Worm (Caenorhabditis elegans): Measurements from ENCODE around the gene nhr-226.
"Not testable (repeated sequence)": the region's sequence is repeated elsewhere in the genome, so short reads cannot be mapped to it uniquely, and the experiment has no call there.

Gene nhr-226

DNA sequence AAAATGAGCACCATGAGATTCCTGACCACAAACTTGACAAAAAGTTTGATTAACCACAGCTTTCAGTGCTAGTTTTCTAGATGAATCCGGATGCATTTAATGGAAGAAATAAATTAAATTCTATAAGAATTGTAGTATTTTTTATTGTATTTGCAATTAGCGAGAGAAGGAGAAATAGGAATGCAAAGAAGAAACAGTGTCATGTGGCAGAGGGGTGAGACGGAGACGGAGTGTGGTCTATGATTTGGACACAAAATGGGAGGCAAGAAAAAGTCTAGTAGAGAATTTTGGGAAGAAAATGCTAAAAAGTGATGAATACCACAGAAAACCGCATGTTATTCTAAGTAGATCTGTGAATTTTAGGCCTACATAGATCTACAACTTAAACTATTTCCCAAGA lies 16.6 kb upstream of the nhr-226 start, which contains the start of gene nhr-59:
nhr-59 (minus strand) TSS at position 214 of the 400 bp plus-strand sequence.
- no peak for TF ChIP-seq him-1 (tag; optimal IDR thresholded peaks at IDR 0.05)
- TF ChIP-seq dao-5 (tag; optimal IDR thresholded peaks at IDR 0.05) = no peak
- no peak for TF ChIP-seq W03F9.2 (tag; optimal IDR thresholded peaks at IDR 0.05)

DNA sequence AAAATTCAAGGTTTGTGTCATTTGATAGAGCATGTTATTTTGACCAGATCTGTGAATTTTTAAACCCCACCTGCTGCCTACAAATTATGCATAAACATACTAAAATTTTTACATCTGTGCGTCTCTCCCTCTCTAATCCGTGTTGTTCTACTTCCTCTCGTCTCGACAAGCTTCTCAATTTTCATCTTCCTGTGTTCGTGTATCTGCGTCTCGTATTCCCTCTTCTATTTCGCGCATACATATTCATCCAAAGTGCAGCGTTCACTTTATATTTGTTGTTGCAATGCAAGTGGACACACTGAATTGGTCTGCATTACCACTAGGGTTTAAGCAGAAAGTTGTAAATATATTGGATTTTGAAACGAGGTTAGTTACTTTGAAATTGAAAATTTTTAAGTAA lies 16.1 kb upstream of the nhr-226 start, which contains the start of gene fbxa-137:
fbxa-137 (plus strand) TSS at position 274 of the 400 bp plus-strand sequence.
- TF ChIP-seq W03F9.2 (tag; optimal IDR thresholded peaks at IDR 0.05) (no peak), dao-5 (tag; optimal IDR thresholded peaks at IDR 0.05) (no peak), him-1 (tag; optimal IDR thresholded peaks at IDR 0.05) (no peak)

DNA sequence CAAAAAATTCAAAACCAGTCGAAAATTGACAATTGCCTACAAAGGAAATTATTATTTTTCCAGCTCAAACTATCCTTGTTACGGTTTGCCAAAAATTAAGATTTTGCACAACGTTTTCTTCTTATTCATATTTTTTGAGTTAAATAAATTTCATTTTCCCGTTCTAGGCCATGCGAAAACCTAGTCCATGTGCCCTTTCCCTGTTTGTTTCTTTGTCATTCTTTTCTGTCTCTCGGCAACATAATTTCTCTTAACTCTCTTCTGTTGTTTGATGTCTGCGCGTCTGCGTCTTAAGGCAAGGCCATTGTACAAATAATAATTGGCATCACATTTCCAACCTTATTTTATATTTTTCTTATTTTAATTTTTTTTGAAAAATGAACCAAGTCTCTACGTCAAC lies 13.2 kb upstream of the nhr-226 start, which contains the start of gene nhr-228:
nhr-228 (plus strand) TSS at position 261 of the 400 bp plus-strand sequence.
- peak; percentile 17 for TF ChIP-seq W03F9.2 (tag; optimal IDR thresholded peaks at IDR 0.05)
- no peak for TF ChIP-seq him-1 (tag; optimal IDR thresholded peaks at IDR 0.05)

DNA sequence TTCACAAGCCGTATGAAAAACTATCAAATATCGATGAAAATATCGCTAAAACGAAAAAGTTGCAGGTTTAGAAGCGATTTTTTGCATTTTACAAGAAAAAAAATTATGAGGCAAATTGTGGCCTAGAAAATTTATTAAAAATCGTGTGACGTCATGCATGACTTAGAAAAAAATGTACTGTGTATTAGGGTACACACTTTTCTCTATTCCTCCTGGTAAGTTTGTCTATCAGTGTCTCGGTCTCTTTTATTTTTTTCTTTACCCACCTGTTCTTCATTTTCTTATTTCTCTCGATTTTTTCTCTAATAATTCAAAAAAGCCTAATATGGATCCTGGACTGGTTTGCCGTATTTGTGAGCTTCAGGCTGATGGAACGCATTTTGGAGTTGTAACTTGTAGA lies 9.6 kb upstream of the nhr-226 start, which contains the start of gene nhr-227:
nhr-227 (plus strand) TSS at position 326 of the 400 bp plus-strand sequence.
- TF ChIP-seq W03F9.2 (tag; optimal IDR thresholded peaks at IDR 0.05) (no peak), dao-5 (tag; optimal IDR thresholded peaks at IDR 0.05) (no peak), him-1 (tag; optimal IDR thresholded peaks at IDR 0.05) (no peak)

DNA sequence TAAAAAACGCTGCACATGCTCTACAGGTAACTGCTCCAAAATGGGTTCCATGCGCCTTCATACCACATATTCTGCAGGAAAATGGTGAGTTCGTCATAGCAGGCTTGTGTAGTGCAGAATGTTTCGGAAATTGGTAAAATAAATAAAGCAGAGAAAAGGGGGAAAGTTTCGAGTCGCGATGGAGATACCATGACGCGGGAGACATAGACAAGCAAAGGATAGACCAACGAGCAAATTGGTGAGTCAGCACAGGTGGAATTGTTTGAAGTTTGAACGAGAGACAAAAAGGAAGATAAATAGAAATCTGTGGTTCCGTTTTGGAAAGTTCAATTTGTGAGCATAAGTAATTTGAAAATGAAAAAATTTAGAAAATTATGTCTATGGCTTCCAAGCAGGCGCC lies 4.3 kb upstream of the nhr-226 start, which contains the start of gene nhr-225:
nhr-225 (minus strand) TSS at position 146 of the 400 bp plus-strand sequence.
- no peak for TF ChIP-seq W03F9.2 (tag; optimal IDR thresholded peaks at IDR 0.05)
- no peak for TF ChIP-seq dao-5 (tag; optimal IDR thresholded peaks at IDR 0.05)
- no peak for TF ChIP-seq him-1 (tag; optimal IDR thresholded peaks at IDR 0.05)

DNA sequence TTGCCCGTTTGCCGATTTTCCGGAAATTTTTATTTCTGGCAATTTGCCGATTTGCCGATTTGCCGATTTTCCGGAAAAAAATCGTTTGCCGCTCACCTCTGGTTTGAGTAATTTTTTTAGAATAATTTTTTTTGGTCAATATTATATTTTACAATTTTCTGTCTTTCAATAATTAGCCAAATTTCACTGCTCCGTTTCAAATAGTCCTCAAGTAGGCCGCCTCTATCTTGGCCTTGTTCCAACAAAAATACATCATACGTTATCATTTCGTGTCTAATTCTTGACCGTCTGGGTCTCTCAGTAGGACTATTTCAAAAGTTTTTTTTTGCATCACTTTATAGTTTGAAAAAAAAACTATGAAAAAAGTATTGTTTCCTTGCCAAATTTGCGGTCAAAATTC lies 2.4 kb upstream of the nhr-226 start, which contains the start of gene nhr-115:
nhr-115 (plus strand) TSS at position 301 of the 400 bp plus-strand sequence.
- TF ChIP-seq W03F9.2 (tag; optimal IDR thresholded peaks at IDR 0.05) (no peak), dao-5 (tag; optimal IDR thresholded peaks at IDR 0.05) (no peak), him-1 (tag; optimal IDR thresholded peaks at IDR 0.05) (no peak)

DNA sequence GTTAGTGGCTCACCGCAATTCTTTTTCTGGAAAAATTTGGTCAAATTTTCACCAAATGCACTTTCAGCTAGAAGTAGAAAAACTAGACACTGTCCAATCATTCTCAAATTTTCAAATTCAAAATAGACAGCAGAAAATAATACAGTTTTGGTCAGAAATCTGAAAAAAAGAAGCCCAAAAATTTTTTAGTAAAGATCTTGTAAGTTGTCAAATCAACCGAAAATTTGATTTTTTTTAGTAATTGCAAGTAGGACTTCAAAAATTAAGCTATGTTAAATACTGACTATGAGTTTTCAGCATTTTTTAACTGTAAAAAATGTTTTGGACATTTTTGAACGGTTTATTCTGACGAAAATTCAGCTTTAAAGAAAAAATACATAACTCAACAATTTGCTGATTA lies 6.2 kb downstream of the nhr-226 start, which contains the start of gene Y19D10B.8:
Y19D10B.8 (minus strand) TSS at position 101 of the 400 bp plus-strand sequence.
- no peak for TF ChIP-seq him-1 (tag; optimal IDR thresholded peaks at IDR 0.05)
- TF ChIP-seq W03F9.2 (tag; optimal IDR thresholded peaks at IDR 0.05) = no peak
- TF ChIP-seq dao-5 (tag; optimal IDR thresholded peaks at IDR 0.05) = no peak

DNA sequence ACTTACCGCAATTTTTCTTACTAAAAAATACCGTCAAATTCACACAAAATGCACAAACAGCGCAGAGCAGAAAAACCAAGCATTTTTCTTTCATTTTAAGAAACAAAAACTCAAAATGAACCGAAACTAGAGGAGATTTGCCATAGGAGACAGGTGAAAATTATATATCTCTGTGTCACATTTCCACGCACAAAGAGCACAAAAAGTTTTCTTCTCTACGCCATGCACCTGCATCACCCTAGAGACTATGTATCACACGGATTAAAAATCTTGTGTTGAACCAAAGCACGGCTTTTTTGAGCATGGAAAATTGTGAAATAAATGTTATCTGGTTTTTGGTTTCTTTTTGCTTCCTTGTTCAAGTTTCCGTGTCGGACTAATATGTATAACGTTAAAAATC lies 9.1 kb downstream of the nhr-226 start, which contains the start of gene irld-15:
irld-15 (minus strand) TSS at position 101 of the 400 bp plus-strand sequence.
- TF ChIP-seq dao-5 (tag; optimal IDR thresholded peaks at IDR 0.05) (no peak), him-1 (tag; optimal IDR thresholded peaks at IDR 0.05) (no peak), W03F9.2 (tag; optimal IDR thresholded peaks at IDR 0.05) (no peak)

DNA sequence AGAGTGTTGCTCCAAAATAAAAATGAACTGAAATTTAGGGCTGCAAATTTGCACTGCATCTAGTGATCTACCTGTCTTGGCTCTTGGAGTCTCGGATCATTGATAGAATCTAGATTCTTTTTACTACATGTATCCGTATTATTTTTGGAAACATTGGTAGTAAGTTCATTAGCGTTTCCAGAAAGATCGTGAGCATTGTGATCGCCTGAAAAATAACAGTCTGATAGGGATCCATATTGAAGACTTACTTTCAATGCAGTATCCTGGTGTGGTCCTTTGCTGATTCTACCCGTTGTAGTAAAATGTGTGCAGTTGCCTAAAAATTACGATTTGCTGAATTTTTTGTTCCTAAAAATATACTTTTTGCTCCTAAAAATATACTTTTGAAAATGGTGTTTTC lies 11.7 kb downstream of the nhr-226 start:
- TF ChIP-seq him-1 (tag; optimal IDR thresholded peaks at IDR 0.05) = no peak
- TF ChIP-seq dao-5 (tag; optimal IDR thresholded peaks at IDR 0.05) = no peak
- no peak for TF ChIP-seq W03F9.2 (tag; optimal IDR thresholded peaks at IDR 0.05)

DNA sequence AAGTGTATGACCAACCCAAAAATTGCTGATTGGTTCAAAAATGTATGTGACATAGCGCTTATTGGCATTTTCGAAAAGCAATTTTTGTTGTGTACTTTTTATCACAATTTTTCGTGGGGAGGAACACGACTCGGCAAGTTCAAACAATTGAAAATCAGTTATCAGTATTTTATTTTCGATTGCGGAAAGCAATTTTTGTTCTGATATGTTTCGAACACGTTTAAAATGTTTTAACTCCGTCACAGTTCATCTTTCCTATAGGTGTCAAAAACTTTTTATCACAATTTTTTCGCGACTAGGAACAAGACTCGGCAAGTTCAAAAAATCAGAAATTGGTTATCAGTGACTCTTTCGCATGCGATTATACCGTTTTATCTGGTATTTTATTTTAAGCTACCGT lies 13.6 kb downstream of the nhr-226 start:
- TF ChIP-seq him-1 (tag; optimal IDR thresholded peaks at IDR 0.05) (no peak), W03F9.2 (tag; optimal IDR thresholded peaks at IDR 0.05) (no peak), dao-5 (tag; optimal IDR thresholded peaks at IDR 0.05) (no peak)

DNA sequence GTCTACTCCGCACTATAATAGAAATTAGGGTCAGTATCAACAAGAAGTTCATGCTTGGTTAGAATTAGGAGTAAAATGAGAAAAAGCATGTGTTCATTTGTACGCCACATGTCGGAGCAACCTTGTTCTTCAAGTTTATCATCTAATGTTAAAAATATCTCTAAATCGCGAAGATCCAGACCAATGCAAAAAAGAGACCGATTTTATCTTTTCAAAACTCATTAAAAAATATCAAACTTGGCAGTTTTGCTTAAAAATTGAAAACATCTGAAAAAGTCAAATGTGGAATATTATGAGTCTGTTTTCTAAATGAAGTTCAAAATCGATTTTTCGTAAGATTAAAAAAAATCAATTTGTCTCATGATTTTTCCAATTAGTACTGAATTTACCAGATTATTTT lies 26.3 kb downstream of the nhr-226 start, which contains the start of gene Y19D10B.6:
Y19D10B.6 (minus strand) TSS at position 101 of the 400 bp plus-strand sequence.
- not testable (repeated sequence) for TF ChIP-seq W03F9.2, him-1, dao-5 (tag; optimal IDR thresholded peaks at IDR 0.05)

DNA sequence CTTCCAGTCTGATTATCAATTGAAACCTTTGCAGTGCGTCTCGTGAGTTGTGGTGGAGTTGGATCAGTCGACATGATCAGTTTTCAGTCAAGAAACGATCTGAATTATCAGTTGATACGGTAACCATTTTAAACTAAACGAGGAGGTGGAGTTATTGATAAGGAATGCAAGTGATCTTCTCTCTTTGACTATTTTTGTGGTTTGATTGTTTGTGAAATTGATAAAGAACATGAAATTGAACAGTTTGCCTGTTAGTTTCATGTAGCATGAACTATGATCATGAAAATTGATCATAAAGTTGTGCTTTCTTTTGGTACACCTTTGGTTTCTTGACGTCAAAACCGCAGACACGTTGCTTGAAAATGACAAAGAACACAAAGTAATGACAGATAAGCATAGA lies 27.8 kb downstream of the nhr-226 start, which contains the start of gene pud-1.2:
pud-1.2 (minus strand) TSS at position 101 of the 400 bp plus-strand sequence.
- TF ChIP-seq him-1, dao-5, W03F9.2 (tag; optimal IDR thresholded peaks at IDR 0.05): not testable (repeated sequence)

DNA sequence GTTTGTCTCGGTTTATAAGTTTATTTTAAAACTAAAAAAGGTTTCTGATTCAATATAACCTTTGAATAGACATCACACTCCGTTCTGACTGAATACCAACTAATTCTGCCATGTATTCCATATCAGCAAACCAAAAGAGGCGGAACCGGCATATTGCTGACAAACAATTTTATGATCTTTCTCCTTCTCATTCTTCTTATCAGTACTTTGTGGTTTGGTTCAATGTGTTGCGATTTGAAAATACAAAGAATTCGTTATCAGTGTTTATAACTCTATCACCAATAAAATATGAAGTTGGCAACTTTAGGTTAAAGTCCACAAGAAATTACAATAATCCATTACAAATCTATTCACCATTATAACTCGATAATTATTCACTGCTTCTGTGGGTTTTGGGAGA lies 29.6 kb downstream of the nhr-226 start:
- TF ChIP-seq him-1 (tag; optimal IDR thresholded peaks at IDR 0.05) = no peak
- no peak for TF ChIP-seq dao-5 (tag; optimal IDR thresholded peaks at IDR 0.05)
- TF ChIP-seq W03F9.2 (tag; optimal IDR thresholded peaks at IDR 0.05) = no peak

DNA sequence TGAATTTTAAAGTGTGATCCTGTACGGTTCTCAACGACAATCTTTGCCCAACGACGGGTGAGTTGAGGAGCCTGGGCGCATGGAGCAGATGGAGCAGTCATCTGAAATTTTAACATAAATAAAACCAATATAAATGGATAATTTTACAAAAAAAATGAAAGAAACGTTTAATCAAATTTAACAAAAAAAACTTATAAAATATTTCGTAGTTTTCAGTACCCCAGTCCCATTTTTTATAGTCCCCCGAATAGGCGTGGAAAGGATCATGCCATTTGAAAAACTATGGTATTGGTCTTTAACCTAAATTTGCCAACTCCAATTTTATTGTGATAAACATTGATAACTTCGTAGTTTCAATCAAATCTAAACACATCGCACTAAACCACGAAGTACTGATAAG lies 30.4 kb downstream of the nhr-226 start, which contains the start of gene pud-3:
pud-3 (minus strand) TSS at position 101 of the 400 bp plus-strand sequence.
- TF ChIP-seq him-1 (tag; optimal IDR thresholded peaks at IDR 0.05) = no peak
- TF ChIP-seq dao-5 (tag; optimal IDR thresholded peaks at IDR 0.05) = no peak
- no peak for TF ChIP-seq W03F9.2 (tag; optimal IDR thresholded peaks at IDR 0.05)

Measured in whole organism, L4/young adult.